Worm (Caenorhabditis elegans): ENCODE results near the gene Y39F10C.1.

DNA sequence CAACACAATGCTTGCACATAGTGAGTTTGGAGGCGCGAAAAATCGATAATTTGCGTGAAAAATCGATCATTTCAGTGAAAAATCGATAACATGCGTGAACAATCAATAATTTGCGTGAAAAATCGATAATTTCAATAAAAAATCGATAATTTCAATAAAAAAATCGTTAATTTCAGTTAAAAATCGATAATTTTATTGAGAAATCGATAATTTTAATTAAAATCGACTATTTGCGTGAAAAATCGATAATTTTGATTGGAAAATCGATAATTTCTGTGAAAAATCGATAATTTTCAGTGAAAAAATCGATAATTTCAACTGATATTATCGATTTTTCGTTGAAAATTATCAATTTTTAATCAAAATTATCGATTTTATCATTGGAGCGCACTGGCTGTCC is 48.6 kb downstream of the Y39F10C.1 start:
- TF ChIP-seq lin-35 (GFP tag; optimal IDR thresholded peaks at IDR 0.05) (no peak), sdz-38 (tag; optimal IDR thresholded peaks at IDR 0.05) (no peak), F37B4.10 (GFP tag; IDR thresholded peaks at IDR 0.05) (no peak), C17E4.6 (GFP tag; IDR thresholded peaks at IDR 0.05) (no peak), chd-7 (tag; optimal IDR thresholded peaks at IDR 0.05) (no peak), ama-1 (optimal IDR thresholded peaks at IDR 0.05) (no peak), ama-1 (GFP tag; optimal IDR thresholded peaks at IDR 0.05) (no peak), let-607 (tag; optimal IDR thresholded peaks at IDR 0.05) (no peak), nfya-1 (tag; optimal IDR thresholded peaks at IDR 0.05; ENCODE audit: borderline replicate concordance, insufficient read depth) (no peak), ZK185.1 (tag; optimal IDR thresholded peaks at IDR 0.05; ENCODE audit: poor library complexity, severe bottlenecking) (no peak), pha-4 (tag; optimal IDR thresholded peaks at IDR 0.05) (no peak), dpl-1 (GFP tag; optimal IDR thresholded peaks at IDR 0.05) (no peak)
